Fruit fly (Drosophila melanogaster) Kc167 (cell line): ENCODE results near the gene CCDC53.

Source experiments
- Myc ChIP-seq: fragments of >200 bp; optimal IDR thresholded peaks from 2 replicates; lab custom pipeline; 2017; ENCODE audit warnings: missing external identifiers
- Sin3A ChIP-seq: fragments of >200 bp; optimal IDR thresholded peaks from 2 replicates; lab custom pipeline; 2018; ENCODE audit warnings: missing external identifiers
- h ChIP-seq: fragments of >200 bp; optimal IDR thresholded peaks from 3 replicates; lab custom pipeline; 2018; ENCODE audit warnings: missing external identifiers
- insv ChIP-seq: fragments of >200 bp; optimal IDR thresholded peaks from 3 replicates; lab custom pipeline; 2018; ENCODE audit warnings: missing external identifiers
- psq ChIP-seq: fragments of >200 bp; optimal IDR thresholded peaks from 2 replicates; lab custom pipeline; 2017; ENCODE audit warnings: missing external identifiers
- ttk ChIP-seq: sonication (Bioruptor generic); optimal IDR thresholded peaks from 2 replicates; lab custom pipeline; 2017; ENCODE audit warnings: missing external identifiers

Gene CCDC53

DNA sequence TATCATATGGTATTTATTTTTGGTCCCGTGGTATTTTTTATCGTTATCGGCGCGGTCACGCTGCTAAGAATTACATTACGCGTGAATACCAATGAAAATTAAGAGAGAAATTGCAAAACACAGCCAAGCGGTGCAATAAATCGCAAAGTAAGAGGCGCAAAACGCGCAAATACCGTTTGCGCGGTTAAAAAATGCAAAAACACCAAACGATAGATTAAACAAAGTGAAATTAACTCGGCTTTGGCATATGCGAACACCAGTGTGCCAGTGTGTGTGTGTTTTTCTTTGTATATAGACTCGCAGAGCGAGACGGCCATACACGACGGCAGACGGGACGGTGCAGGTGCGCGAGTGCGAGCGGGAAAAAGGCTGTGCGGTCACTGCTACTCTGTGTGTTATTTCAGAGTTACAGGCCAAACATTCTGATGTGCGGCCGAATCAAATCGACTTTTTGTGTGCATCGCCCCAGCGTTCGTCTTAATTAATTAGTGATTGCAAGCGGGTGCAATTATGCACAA is 10.2 kb upstream of the CCDC53 start, which contains the start of gene Cka:
TSS of gene Cka (plus strand) at position 29 of the 518 bp plus-strand sequence.
- TF ChIP-seq ttk (lab: Kevin White, UChicago) (no peak), insv (lab: Kevin White, UChicago) (no peak)

- TF ChIP-seq psq (lab: Kevin White, UChicago) = no peak
- no peak for TF ChIP-seq Myc (lab: Kevin White, UChicago)
- no peak for TF ChIP-seq Sin3A
- TF ChIP-seq ttk (lab: Kevin White, UChicago) = no peak
- no peak for TF ChIP-seq insv (lab: Kevin White, UChicago)
- no peak for TF ChIP-seq h (lab: Kevin White, UChicago)
Observed at dm6 chr2L:8031588-8031987, 9.3 kb upstream of the CCDC53 start.

- no peak for TF ChIP-seq insv (lab: Kevin White, UChicago)
- TF ChIP-seq ttk (lab: Kevin White, UChicago) = no peak
- TF ChIP-seq Sin3A = no peak
- no peak for TF ChIP-seq Myc (lab: Kevin White, UChicago)
- TF ChIP-seq h (lab: Kevin White, UChicago) = no peak
Observed at dm6 chr2L:8033756-8034155, 7.2 kb upstream of the CCDC53 start.

- TF ChIP-seq psq (lab: Kevin White, UChicago) (no peak), ttk (lab: Kevin White, UChicago) (no peak), Sin3A (no peak), h (lab: Kevin White, UChicago) (no peak), insv (lab: Kevin White, UChicago) (no peak), Myc (lab: Kevin White, UChicago) (no peak)
Observed at dm6 chr2L:8034734-8035133, 6.2 kb upstream of the CCDC53 start.

- no peak for TF ChIP-seq Sin3A
- no peak for TF ChIP-seq psq (lab: Kevin White, UChicago)
- TF ChIP-seq ttk (lab: Kevin White, UChicago) = no peak
- TF ChIP-seq insv (lab: Kevin White, UChicago) = no peak
- TF ChIP-seq Myc (lab: Kevin White, UChicago) = no peak
- no peak for TF ChIP-seq h (lab: Kevin White, UChicago)
Observed at dm6 chr2L:8039688-8040087, 1.2 kb upstream of the CCDC53 start, which contains the start of gene CG7367. Gene CG7367, minus strand, starts transcription at chr2L:8039788.

- no peak for TF ChIP-seq psq (lab: Kevin White, UChicago)
- TF ChIP-seq ttk (lab: Kevin White, UChicago) = no peak
- TF ChIP-seq Sin3A = no peak
- TF ChIP-seq Myc (lab: Kevin White, UChicago) = no peak
- TF ChIP-seq insv (lab: Kevin White, UChicago) = no peak
- no peak for TF ChIP-seq h (lab: Kevin White, UChicago)
Observed at dm6 chr2L:8042645-8043281, 1.9 kb downstream of the CCDC53 start, which contains the start of gene RpL36A. Gene RpL36A, minus strand, starts transcription at chr2L:8042909.

DNA sequence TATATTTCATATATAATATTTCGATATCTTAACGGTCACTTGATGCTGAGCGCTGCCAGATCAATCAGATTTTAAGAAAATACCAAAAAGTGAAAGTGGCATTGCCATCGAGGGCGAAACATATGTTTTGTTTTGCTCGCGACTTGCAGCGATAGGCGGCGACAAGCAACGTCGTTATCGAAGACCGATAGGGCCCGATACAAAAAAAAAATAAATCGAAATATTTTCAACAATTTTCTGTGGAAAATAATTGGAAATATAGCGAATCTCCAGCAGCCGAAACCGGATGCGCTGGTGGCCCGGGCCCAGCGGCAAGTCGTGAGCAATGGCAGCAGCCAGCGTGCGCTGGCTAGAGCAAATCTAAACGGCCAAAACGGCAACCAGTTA is 2.4 kb downstream of the CCDC53 start, which contains the start of gene Megf8:
TSS of gene Megf8 (plus strand) at position 190 of the 387 bp plus-strand sequence.
- TF ChIP-seq h (lab: Kevin White, UChicago) (no peak), ttk (lab: Kevin White, UChicago) (no peak), Myc (lab: Kevin White, UChicago) (no peak), Sin3A (no peak), psq (lab: Kevin White, UChicago) (no peak), insv (lab: Kevin White, UChicago) (no peak)

- no peak for TF ChIP-seq Myc (lab: Kevin White, UChicago)
- no peak for TF ChIP-seq h (lab: Kevin White, UChicago)
- TF ChIP-seq ttk (lab: Kevin White, UChicago) = no peak
- no peak for TF ChIP-seq psq (lab: Kevin White, UChicago)
- no peak for TF ChIP-seq Sin3A
- TF ChIP-seq insv (lab: Kevin White, UChicago) = no peak
Observed at dm6 chr2L:8071112-8071976, 30.4 kb downstream of the CCDC53 start, which contains the start of gene poe. Gene poe, minus strand, starts transcription at chr2L:8071624.

- no peak for TF ChIP-seq Myc (lab: Kevin White, UChicago)
- no peak for TF ChIP-seq insv (lab: Kevin White, UChicago)
- no peak for TF ChIP-seq Sin3A
- TF ChIP-seq psq (lab: Kevin White, UChicago) = no peak
- TF ChIP-seq ttk (lab: Kevin White, UChicago) = no peak
- no peak for TF ChIP-seq h (lab: Kevin White, UChicago)
Observed at dm6 chr2L:8072692-8073091, 31.8 kb downstream of the CCDC53 start, which contains the start of the genes MED20 and Trf. Gene MED20, minus strand, starts transcription at chr2L:8072848. Gene Trf, plus strand, starts transcription at chr2L:8072895.

dm6 chr2L:8080645-8081044 is 39.7 kb downstream of the CCDC53 start:
- no peak for TF ChIP-seq insv (lab: Kevin White, UChicago)
- no peak for TF ChIP-seq Sin3A
- no peak for TF ChIP-seq psq (lab: Kevin White, UChicago)
- no peak for TF ChIP-seq ttk (lab: Kevin White, UChicago)
- TF ChIP-seq h (lab: Kevin White, UChicago) = no peak
- no peak for TF ChIP-seq Myc (lab: Kevin White, UChicago)
